Worm (Caenorhabditis elegans) whole organism, L1 larva: ENCODE data around the gene F16F9.1.

Source experiments
- elt-2 ChIP-seq: sonication (generic microtip); optimal IDR thresholded peaks from 2 replicates; lab custom pipeline; 2016; ENCODE audit warnings: missing genetic modification characterization, mild to moderate bottlenecking, inconsistent platforms, missing compliant biosample characterization, missing genetic modification reagents
- lin-15B ChIP-seq: fragments of 150-350 bp; sonication (generic microtip); optimal IDR thresholded peaks from 3 replicates; lab custom pipeline; 2014; ENCODE audit warnings: missing biosample characterization, missing genetic modification characterization
- nhr-90 ChIP-seq: sonication (generic microtip); optimal IDR thresholded peaks from 2 replicates; lab custom pipeline; 2016; ENCODE audit warnings: mild to moderate bottlenecking, missing genetic modification characterization, missing compliant biosample characterization; ENCODE audit not compliant: poor library complexity
- rnt-1 ChIP-seq: sonication (generic microtip); optimal IDR thresholded peaks from 2 replicates; lab custom pipeline; 2016; ENCODE audit warnings: mild to moderate bottlenecking, missing genetic modification characterization, moderate library complexity, missing compliant biosample characterization
- snu-23 ChIP-seq: sonication (generic microtip); optimal IDR thresholded peaks from 2 replicates; lab custom pipeline; 2016; ENCODE audit warnings: missing genetic modification characterization, missing compliant biosample characterization

DNA sequence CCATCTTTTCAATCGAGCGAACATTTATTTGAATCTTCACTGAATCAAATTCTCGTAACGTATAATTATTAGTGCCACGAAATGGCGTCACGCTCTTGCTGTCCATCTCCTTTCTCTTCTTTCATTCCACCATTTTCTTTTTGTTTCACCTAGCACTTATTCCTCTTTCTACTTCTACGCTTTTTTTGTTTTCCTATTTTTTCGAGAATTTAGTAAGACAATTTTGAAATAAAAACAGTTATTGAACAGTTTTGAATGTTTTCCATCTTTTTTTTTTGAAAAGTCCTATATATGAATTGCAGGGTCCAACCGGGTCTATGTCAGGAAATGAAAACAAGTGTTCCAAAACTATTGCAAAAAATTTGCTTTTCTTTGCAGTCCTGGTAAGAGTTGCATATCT, 48.8 kb downstream of the F16F9.1 start, which contains the start of gene T01B10.5:
- TF ChIP-seq nhr-90 (tag; lab: Kevin White, UChicago) = no peak
- TF ChIP-seq snu-23 (GFP tag; lab: Kevin White, UChicago) = no peak
- no peak for TF ChIP-seq elt-2 (tag; lab: Kevin White, UChicago)
- no peak for TF ChIP-seq rnt-1 (tag; lab: Kevin White, UChicago)
- TF ChIP-seq lin-15B (tag; lab: Kevin White, UChicago) = no peak
